Worm (Caenorhabditis elegans) whole organism, midembryonic: ENCODE measurements around the gene cdh-4.

ENCODE experiments used
- klf-2 ChIP-seq: fragments of 200-800 bp; sonication (Bioruptor generic); conservative IDR thresholded peaks from 2 replicates; pipeline ENCODE4 v1.3.6; 2022; ENCODE audit warnings: missing genetic modification reagents, missing genetic modification characterization, missing compliant biosample characterization
- tab-1 ChIP-seq: fragments of 200-800 bp; sonication (Bioruptor generic); IDR thresholded peaks from 2 replicates; pipeline ENCODE4 v1.3.6; 2022; ENCODE audit warnings: missing genetic modification characterization, missing compliant biosample characterization

DNA sequence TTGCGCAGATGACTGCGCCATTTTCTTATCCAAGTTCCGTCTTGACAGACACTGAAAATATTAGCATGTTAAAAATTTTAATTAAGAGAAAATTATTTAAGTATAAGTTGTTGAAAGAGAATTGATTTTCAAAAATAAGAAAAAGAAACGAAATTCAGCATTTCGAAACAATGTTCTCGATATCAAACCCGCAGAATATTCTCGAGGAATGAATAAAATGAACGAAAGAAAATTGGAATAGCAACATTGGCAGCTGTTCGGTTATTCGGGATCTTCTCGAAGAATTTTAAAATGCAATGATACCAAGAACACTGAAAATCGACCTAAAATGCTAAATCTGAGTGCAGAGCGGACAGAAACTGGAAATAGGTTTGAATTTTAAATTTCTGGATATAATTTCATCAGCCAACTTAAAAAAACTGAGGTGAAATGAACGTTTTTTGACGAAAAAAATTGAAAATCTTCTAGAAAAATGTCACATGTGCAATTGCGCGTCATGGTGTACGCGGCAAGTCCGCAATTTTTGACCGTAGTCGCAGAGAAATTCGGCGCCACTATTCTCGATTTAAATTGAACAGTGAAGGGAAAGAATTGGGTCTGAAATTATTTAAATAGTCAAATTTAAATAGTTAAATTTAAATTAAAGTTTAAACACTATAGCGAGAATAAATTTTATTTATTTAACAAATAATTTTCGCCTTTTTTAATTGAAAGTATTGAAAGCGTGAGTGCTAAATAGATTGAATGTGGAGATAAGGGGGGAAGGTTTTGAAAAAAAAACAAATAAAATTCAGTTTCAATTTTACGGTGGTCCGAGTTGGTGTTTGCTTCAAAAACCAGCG, 11.9 kb upstream of the cdh-4 start, which contains the start of the genes cct-5 and F25F2.1:
- TF ChIP-seq klf-2 (GFP tag; lab: Robert Waterston, UW), result no peak
- TF ChIP-seq tab-1 (GFP tag; lab: Robert Waterston, UW), result no peak
